Worm (Caenorhabditis elegans): Measurements from ENCODE around the gene adal-1.
A peak's percentile ranks its signal among the peaks of the same experiment; 100 is the strongest.

The adal-1 gene

DNA sequence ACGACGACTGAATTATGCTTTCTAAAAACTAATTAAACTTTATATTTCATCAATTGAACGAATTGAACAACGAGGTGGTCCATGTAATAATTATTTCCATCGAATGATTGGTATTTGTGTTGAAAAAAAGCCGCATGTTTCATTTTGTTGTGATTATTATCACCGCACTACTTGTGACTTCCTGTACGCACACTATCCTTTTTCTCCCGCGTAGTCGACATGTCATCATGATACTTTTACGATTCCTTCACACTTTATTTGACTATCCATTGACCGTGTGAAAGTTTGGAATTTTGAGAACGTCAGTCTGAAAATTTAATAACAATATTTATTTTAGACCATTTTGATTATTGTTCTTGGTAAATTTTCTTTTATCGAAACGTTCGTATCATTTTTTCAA lies 34.2 kb upstream of the adal-1 start, which contains the start of gene F22D3.4:
F22D3.4 (minus strand) TSS at position 1 of the 400 bp plus-strand sequence.
- TF ChIP-seq F22D6.2 (tag; optimal IDR thresholded peaks at IDR 0.05), result no peak
- peak; percentile 43 for TF ChIP-seq nhr-80 (tag; optimal IDR thresholded peaks at IDR 0.05)

ce11 chrII:6927034-6927433 lies 33.6 kb upstream of the adal-1 start:
- TF ChIP-seq sdz-38 (tag; optimal IDR thresholded peaks at IDR 0.05) (no peak), egl-44 (GFP tag; IDR thresholded peaks at IDR 0.05) (no peak), F37B4.10 (GFP tag; IDR thresholded peaks at IDR 0.05) (0 out of 2 replicates have a peak, but pooled peaks have one; percentile 8), atf-7 (tag; optimal IDR thresholded peaks at IDR 0.05) (peak; percentile 37)

DNA sequence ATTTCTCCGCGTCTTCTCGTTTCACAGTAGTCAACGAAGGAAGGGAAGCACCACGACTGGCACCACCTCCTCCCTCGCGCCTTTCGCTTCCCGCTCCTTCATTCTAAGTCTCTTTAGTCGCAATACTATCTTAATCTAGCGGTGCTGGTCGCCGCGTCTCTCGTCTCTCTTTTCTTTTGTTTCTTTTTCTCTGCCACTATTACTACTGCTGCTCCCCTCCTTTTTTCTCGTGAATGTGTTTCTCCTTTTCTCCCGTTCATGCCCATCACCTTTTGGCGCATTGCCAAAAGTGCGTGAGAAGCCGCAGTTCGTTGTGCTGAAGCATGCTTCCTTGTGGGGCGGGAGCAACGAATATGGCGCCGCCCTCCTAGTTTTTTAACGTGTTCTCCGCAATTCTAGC lies 33.0 kb upstream of the adal-1 start:
- TF ChIP-seq Y56A3A.18 (GFP tag; IDR thresholded peaks at IDR 0.05) (no peak), K12H6.12 (tag; optimal IDR thresholded peaks at IDR 0.05) (peak; percentile 66), mcd-1 (GFP tag; IDR thresholded peaks at IDR 0.05) (peak; percentile 52), pha-4 (tag; optimal IDR thresholded peaks at IDR 0.05) (peak; percentile 21), cebp-1 (GFP tag; IDR thresholded peaks at IDR 0.05) (no peak), cebp-1 (tag; optimal IDR thresholded peaks at IDR 0.05) (peak; percentile 76), lin-54 (GFP tag; optimal IDR thresholded peaks at IDR 0.05) (peak; percentile 41), ztf-22 (GFP tag; optimal IDR thresholded peaks at IDR 0.05) (peak; percentile 32), F33H1.4 (GFP tag; IDR thresholded peaks at IDR 0.05) (no peak), gei-17 (GFP tag; optimal IDR thresholded peaks at IDR 0.05) (peak; percentile 8), ets-4 (GFP tag; optimal IDR thresholded peaks at IDR 0.05) (peak; percentile 39), F55B11.4 (tag; optimal IDR thresholded peaks at IDR 0.05; ENCODE audit: borderline replicate concordance, insufficient read depth) (no peak), egrh-3 (GFP tag; IDR thresholded peaks at IDR 0.05) (peak; percentile 76), lin-40 (tag; optimal IDR thresholded peaks at IDR 0.05) (peak; percentile 74), dpff-1 (tag; optimal IDR thresholded peaks at IDR 0.05) (no peak), ZK185.1 (tag; optimal IDR thresholded peaks at IDR 0.05; ENCODE audit: poor library complexity, severe bottlenecking) (peak; percentile 8), rcor-1 (GFP tag; IDR thresholded peaks at IDR 0.05) (0 out of 2 replicates have a peak, but pooled peaks have one; percentile 30), snpc-4 (GFP tag; optimal IDR thresholded peaks at IDR 0.05) (no peak), snpc-4 (tag; optimal IDR thresholded peaks at IDR 0.05) (peak in 3 of 4 experiments; percentile 11 to 54 (median 23)), hmg-20 (GFP tag; IDR thresholded peaks at IDR 0.05) (no peak), Y67H2A.10 (GFP tag; conservative IDR thresholded peaks at IDR 0.05) (no peak), pbrm-1 (GFP tag; IDR thresholded peaks at IDR 0.05) (peak; percentile 39; the same call in 1 of the 2 replicates), B0019.2 (GFP tag; conservative IDR thresholded peaks at IDR 0.05) (no peak), ceh-27 (GFP tag; optimal IDR thresholded peaks at IDR 0.05) (peak; percentile 45), let-607 (tag; optimal IDR thresholded peaks at IDR 0.05) (peak in 1 of 2 experiments; percentile 32), nfyb-1 (GFP tag; IDR thresholded peaks at IDR 0.05) (peak; percentile 46; the same call in 1 of the 2 replicates), nhr-90 (tag; optimal IDR thresholded peaks at IDR 0.05) (peak; percentile 29), him-1 (tag; optimal IDR thresholded peaks at IDR 0.05) (no peak), somi-1 (GFP tag; optimal IDR thresholded peaks at IDR 0.05) (no peak), atf-7 (tag; optimal IDR thresholded peaks at IDR 0.05) (peak; percentile 47), lir-1 (GFP tag; conservative IDR thresholded peaks at IDR 0.05) (0 out of 2 replicates have a peak, but pooled peaks have one; percentile 40), madf-10 (tag; optimal IDR thresholded peaks at IDR 0.05) (peak; percentile 63), ztf-18 (tag; optimal IDR thresholded peaks at IDR 0.05) (peak; percentile 21), hmg-1.2 (GFP tag; IDR thresholded peaks at IDR 0.05) (peak; percentile 89), nhr-80 (tag; optimal IDR thresholded peaks at IDR 0.05) (peak; percentile 95), nhr-27 (tag; optimal IDR thresholded peaks at IDR 0.05) (no peak), dox-1 (GFP tag; IDR thresholded peaks at IDR 0.05) (peak; percentile 68; the same call in 1 of the 2 replicates), attf-5 (GFP tag; optimal IDR thresholded peaks at IDR 0.05) (peak; percentile 73)
